Fruit fly (Drosophila melanogaster): ENCODE data around the gene CG14034.

Gene CG14034

dm6 chr2L:5230772-5231171 lies 14.4 kb upstream of the CG14034 start:
- no peak for TF ChIP-seq CTCF (optimal IDR thresholded peaks at IDR 0.05)
- no peak for TF ChIP-seq CG8478 (optimal IDR thresholded peaks at IDR 0.05)

dm6 chr2L:5229735-5230347 lies 13.5 kb upstream of the CG14034 start:
- TF ChIP-seq CG8478 (optimal IDR thresholded peaks at IDR 0.05) = no peak
- TF ChIP-seq CTCF (optimal IDR thresholded peaks at IDR 0.05) = no peak

DNA sequence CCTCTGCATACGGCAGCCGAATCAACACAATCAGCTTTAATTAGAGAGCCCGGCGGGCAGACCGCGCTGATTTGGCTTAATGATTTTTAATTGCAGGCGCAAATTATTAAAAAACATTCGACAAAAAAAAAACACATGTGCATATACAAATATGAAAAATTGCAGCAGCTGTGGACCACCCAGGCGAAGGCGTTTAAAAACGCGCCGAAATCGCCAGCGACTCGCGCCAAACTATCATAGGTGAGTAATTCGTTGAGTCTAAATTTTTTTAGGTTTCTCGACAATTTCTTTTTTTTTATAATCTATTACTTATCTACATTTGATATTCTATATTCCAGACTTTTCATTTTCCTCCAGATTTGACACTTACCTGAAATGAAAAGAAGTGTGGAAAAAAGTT lies 12.9 kb upstream of the CG14034 start:
- TF ChIP-seq CG8478 (optimal IDR thresholded peaks at IDR 0.05) = no peak
- no peak for TF ChIP-seq CTCF (optimal IDR thresholded peaks at IDR 0.05)

- TF ChIP-seq CG8478 (optimal IDR thresholded peaks at IDR 0.05) (no peak), CTCF (optimal IDR thresholded peaks at IDR 0.05) (no peak)
These were observed 12.3 kb upstream of the CG14034 start for dm6 chr2L:5228581-5229077.

dm6 chr2L:5226891-5227554 lies 10.7 kb upstream of the CG14034 start:
- TF ChIP-seq CG8478 (optimal IDR thresholded peaks at IDR 0.05) = no peak
- TF ChIP-seq CTCF (optimal IDR thresholded peaks at IDR 0.05) = no peak

dm6 chr2L:5225547-5226213 lies 9.3 kb upstream of the CG14034 start:
- TF ChIP-seq CTCF (optimal IDR thresholded peaks at IDR 0.05) (no peak), CG8478 (optimal IDR thresholded peaks at IDR 0.05) (no peak)

DNA sequence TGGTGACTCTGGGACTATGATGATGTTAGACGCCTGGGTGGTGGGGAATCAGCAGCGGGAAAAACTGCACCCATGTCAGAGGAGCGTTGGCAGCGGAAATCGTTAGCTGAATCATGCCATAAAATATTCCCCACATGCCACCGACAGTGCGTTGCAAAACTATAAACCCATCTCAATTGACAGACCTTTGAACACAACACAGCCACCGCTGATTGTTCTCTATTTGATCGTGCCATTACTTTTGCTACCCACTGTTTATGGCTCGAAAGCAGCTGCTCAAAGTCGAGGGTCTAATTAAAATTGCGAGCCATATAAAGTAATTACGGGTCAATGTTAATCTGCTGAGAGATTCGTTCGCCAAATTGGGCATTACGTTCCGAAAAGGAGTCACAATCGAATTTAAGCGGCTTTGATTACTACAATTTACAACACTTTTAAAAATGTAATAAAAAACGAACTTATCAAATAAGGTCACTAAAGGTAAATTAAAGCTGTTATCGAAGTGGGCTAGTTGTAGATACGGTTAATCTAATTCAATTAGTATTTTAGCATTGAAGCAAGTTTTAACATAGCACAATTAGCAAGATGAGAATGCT lies 8.5 kb upstream of the CG14034 start:
- TF ChIP-seq CG8478 (optimal IDR thresholded peaks at IDR 0.05) (no peak), CTCF (optimal IDR thresholded peaks at IDR 0.05) (no peak)

DNA sequence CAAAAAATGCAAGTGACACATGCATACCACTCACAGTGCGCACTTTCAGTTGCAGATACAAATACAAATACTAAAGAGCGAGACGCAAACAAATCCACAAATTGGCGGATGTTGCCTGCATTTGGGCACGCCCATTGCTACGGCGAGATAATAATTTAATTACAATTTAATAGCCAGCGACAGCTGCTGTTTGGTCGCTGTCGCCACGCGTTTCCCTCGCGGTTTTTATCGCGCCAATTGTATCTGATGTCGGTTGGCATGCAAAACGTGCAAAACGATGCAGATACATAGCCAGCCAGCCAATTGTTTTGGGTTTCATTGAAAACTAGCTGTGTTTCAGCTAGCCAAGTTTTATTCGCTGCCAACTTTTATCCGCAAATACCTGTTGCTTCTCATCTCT lies 7.0 kb upstream of the CG14034 start:
- no peak for TF ChIP-seq CTCF (optimal IDR thresholded peaks at IDR 0.05)
- TF ChIP-seq CG8478 (optimal IDR thresholded peaks at IDR 0.05) = no peak

DNA sequence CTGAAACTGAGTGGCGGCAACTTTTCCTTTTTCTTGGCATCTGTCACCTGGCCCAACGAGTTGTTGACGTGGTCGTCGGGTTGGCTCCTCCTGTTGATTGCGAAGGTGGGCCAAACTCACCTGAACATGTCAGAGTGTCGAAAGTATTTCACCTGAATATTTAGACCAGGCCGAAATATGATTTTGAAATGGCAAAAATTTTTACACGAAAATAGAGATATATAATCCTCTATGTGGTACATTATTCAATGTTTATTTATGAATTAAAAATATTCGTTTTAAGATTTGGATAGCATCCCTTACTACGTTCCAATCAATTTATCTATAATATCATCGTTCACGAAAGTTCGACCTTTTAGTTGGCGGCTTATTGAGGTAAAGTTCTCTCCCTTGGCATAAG lies 1.4 kb downstream of the CG14034 start, which contains the start of gene CG7742:
Gene CG7742, minus strand, starts transcription at position 101 of the 400 bp plus-strand sequence.
- TF ChIP-seq CTCF (optimal IDR thresholded peaks at IDR 0.05) (no peak), CG8478 (optimal IDR thresholded peaks at IDR 0.05) (no peak)

DNA sequence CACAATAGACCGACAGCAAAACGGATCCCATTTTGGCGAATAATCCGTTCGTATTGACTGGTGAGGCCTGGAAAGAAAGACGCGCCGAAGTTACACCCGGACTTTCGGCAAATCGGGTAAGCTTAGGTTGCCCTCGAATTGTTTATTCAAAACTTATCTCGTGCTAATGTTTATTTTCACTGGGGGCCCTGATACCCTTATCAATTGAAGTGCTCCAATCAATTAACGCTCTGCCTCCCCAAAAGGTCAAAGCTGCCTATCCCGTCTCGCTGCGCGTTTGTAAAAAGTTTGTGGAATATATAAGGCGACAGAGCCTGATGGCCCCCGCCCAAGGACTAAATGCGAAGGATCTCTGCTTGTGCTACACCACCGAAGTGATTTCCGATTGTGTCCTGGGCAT lies 5.4 kb downstream of the CG14034 start:
- TF ChIP-seq CTCF (optimal IDR thresholded peaks at IDR 0.05) = no peak
- no peak for TF ChIP-seq CG8478 (optimal IDR thresholded peaks at IDR 0.05)

- no peak for TF ChIP-seq CTCF (optimal IDR thresholded peaks at IDR 0.05)
- TF ChIP-seq CG8478 (optimal IDR thresholded peaks at IDR 0.05) = no peak
These were observed 6.2 kb downstream of the CG14034 start, which contains the start of gene Cyp28d1 for dm6 chr2L:5210145-5210504. Gene Cyp28d1, plus strand, starts transcription at chr2L:5210460.

- TF ChIP-seq CTCF (optimal IDR thresholded peaks at IDR 0.05) = no peak
- no peak for TF ChIP-seq CG8478 (optimal IDR thresholded peaks at IDR 0.05)
These were observed 6.8 kb downstream of the CG14034 start for dm6 chr2L:5209244-5210144.

dm6 chr2L:5208581-5208980 lies 7.8 kb downstream of the CG14034 start:
- TF ChIP-seq CG8478 (optimal IDR thresholded peaks at IDR 0.05) = no peak
- no peak for TF ChIP-seq CTCF (optimal IDR thresholded peaks at IDR 0.05)

dm6 chr2L:5206964-5207585 lies 9.3 kb downstream of the CG14034 start, which contains the start of gene Cyp28d2:
Gene Cyp28d2, plus strand, starts transcription at chr2L:5207267.
- TF ChIP-seq CTCF (optimal IDR thresholded peaks at IDR 0.05) (no peak), CG8478 (optimal IDR thresholded peaks at IDR 0.05) (no peak)

Measured in S2 (cell line).